Worm (Caenorhabditis elegans) whole organism, late embryonic: ENCODE measurements around the gene C14C11.2.
A peak's percentile ranks its signal among the peaks of the same experiment; 100 is the strongest.

Experiments
- C08G9.2 ChIP-seq: sonication (generic microtip); optimal IDR thresholded peaks from 2 replicates; lab custom pipeline; 2016; ENCODE audit warnings: mild to moderate bottlenecking, missing genetic modification characterization, moderate library complexity, missing compliant biosample characterization
- T23F11.4 ChIP-seq: fragments of 200-800 bp; sonication (Bioruptor generic); optimal IDR thresholded peaks from 2 replicates; lab custom pipeline; 2018; ENCODE audit warnings: mild to moderate bottlenecking, missing genetic modification characterization, missing compliant biosample characterization
- ceh-30 ChIP-seq: fragments of 150-350 bp; optimal IDR thresholded peaks from 2 replicates; lab custom pipeline; 2014; ENCODE audit warnings: missing biosample characterization, missing genetic modification characterization
- elt-2 ChIP-seq: sonication (generic microtip); optimal IDR thresholded peaks from 2 replicates; lab custom pipeline; 2016; ENCODE audit warnings: missing genetic modification reagents, missing genetic modification characterization, missing compliant biosample characterization
- elt-4 ChIP-seq: sonication (generic microtip); optimal IDR thresholded peaks from 2 replicates; lab custom pipeline; 2016; ENCODE audit warnings: missing genetic modification characterization, missing compliant biosample characterization
- eyg-1 ChIP-seq: sonication (generic microtip); optimal IDR thresholded peaks from 2 replicates; lab custom pipeline; 2016; ENCODE audit warnings: missing genotype, missing genetic modification characterization, missing compliant biosample characterization
- odd-2 ChIP-seq: sonication (generic microtip); optimal IDR thresholded peaks from 2 replicates; lab custom pipeline; 2017; ENCODE audit warnings: antibody characterized with exemption, mild to moderate bottlenecking, missing genetic modification characterization, missing compliant biosample characterization
- pag-3 ChIP-seq: sonication (generic microtip); optimal IDR thresholded peaks from 2 replicates; lab custom pipeline; 2016; ENCODE audit warnings: missing compliant biosample characterization, missing genetic modification characterization, borderline replicate concordance
- syd-9 ChIP-seq: sonication (generic microtip); optimal IDR thresholded peaks from 2 replicates; lab custom pipeline; 2016; ENCODE audit warnings: mild to moderate bottlenecking, missing genetic modification characterization, moderate library complexity, missing compliant biosample characterization
- ttx-3 ChIP-seq: sonication (generic microtip); optimal IDR thresholded peaks from 2 replicates; lab custom pipeline; 2016; ENCODE audit warnings: missing genetic modification reagents, missing genetic modification characterization, missing compliant biosample characterization
- unc-42 ChIP-seq: sonication (generic microtip); optimal IDR thresholded peaks from 2 replicates; lab custom pipeline; 2016; ENCODE audit warnings: missing genotype, missing genetic modification characterization, missing compliant biosample characterization

C14C11.2 gene

ce11 chrV:5704467-5704866 lies 43.5 kb downstream of the C14C11.2 start:
- TF ChIP-seq elt-4 (tag; lab: Kevin White, UChicago) (no peak), C08G9.2 (tag; lab: Kevin White, UChicago) (no peak)

- TF ChIP-seq T23F11.4 (GFP tag; lab: Kevin White, UChicago) (no peak), eyg-1 (tag; lab: Kevin White, UChicago) (no peak), pag-3 (no peak), syd-9 (no peak)
Measured at ce11 chrV:5705510-5705909, 44.6 kb downstream of the C14C11.2 start, which contains the start of gene peli-1. TSS of gene peli-1 (plus strand) at chrV:5705810.

- peak; percentile 56 for TF ChIP-seq unc-42 (tag; lab: Kevin White, UChicago)
- no peak for TF ChIP-seq ceh-30 (tag; lab: Kevin White, UChicago)
- TF ChIP-seq, all 69 proteins: peak for 1
Measured at ce11 chrV:5708331-5708730, 47.4 kb downstream of the C14C11.2 start.

ce11 chrV:5712189-5712588 lies 51.2 kb downstream of the C14C11.2 start:
- TF ChIP-seq ttx-3 (tag; lab: Kevin White, UChicago) (no peak), syd-9 (no peak), unc-42 (tag; lab: Kevin White, UChicago) (peak; percentile 21)

- no peak for TF ChIP-seq odd-2
- TF ChIP-seq elt-2 (tag; lab: Kevin White, UChicago): peak; percentile 82
Measured at ce11 chrV:5712652-5713051, 51.7 kb downstream of the C14C11.2 start, which contains the start of gene gcst-1. TSS of gene gcst-1 (plus strand) at chrV:5712928.
